Fruit fly (Drosophila melanogaster) whole organism, embryonic: ENCODE data around the gene Ms.
A peak's percentile ranks its signal among the peaks of the same experiment; 100 is the strongest.

Experiments used
- B-H1 ChIP-seq: fragments of 200-800 bp; sonication (Bioruptor generic); IDR thresholded peaks from 3 replicates; pipeline ENCODE4 v1.3.6; 2022; ENCODE audit warnings: missing biosample characterization, missing genetic modification characterization
- Blimp-1 ChIP-seq: fragments of 200-800 bp; sonication (Bioruptor generic); optimal IDR thresholded peaks from 3 replicates; lab custom pipeline; 2018; ENCODE audit warnings: missing biosample characterization, missing genetic modification characterization, mild to moderate bottlenecking, moderate library complexity, missing genetic modification reagents
- CG10147 ChIP-seq: fragments of 200-800 bp; sonication (Bioruptor generic); optimal IDR thresholded peaks from 2 replicates; lab custom pipeline; 2019; ENCODE audit warnings: missing biosample characterization, mild to moderate bottlenecking, missing genetic modification characterization, moderate library complexity
- CG11560 ChIP-seq: fragments of 200-800 bp; sonication (Bioruptor generic); IDR thresholded peaks from 3 replicates; pipeline ENCODE4 v1.3.6; 2022; ENCODE audit warnings: missing biosample characterization, missing genetic modification characterization
- CG11723 ChIP-seq: fragments of 200-800 bp; sonication (Bioruptor generic); optimal IDR thresholded peaks from 2 replicates; lab custom pipeline; 2017; ENCODE audit warnings: missing biosample characterization, mild to moderate bottlenecking, missing genetic modification characterization
- CG12236 ChIP-seq: fragments of 200-800 bp; sonication (Bioruptor generic); optimal IDR thresholded peaks from 2 replicates; lab custom pipeline; 2016; ENCODE audit warnings: missing biosample characterization, missing genetic modification characterization
- CG12391 ChIP-seq: fragments of 200-800 bp; sonication (Bioruptor generic); optimal IDR thresholded peaks from 3 replicates; lab custom pipeline; 2018; ENCODE audit warnings: missing biosample characterization, mild to moderate bottlenecking, missing genetic modification characterization, moderate library complexity
- CG13287 ChIP-seq: fragments of 200-800 bp; sonication (Bioruptor generic); IDR thresholded peaks from 2 replicates; pipeline ENCODE4 v1.3.6; 2022; ENCODE audit warnings: missing biosample characterization, missing genetic modification characterization; ENCODE audit not compliant: partially characterized antibody
- CG15011 ChIP-seq: fragments of 200-800 bp; sonication (Bioruptor generic); optimal IDR thresholded peaks from 3 replicates; lab custom pipeline; 2018; ENCODE audit warnings: missing biosample characterization, mild to moderate bottlenecking, missing genetic modification characterization
- CG15073 ChIP-seq: fragments of 200-800 bp; sonication (Bioruptor generic); optimal IDR thresholded peaks from 2 replicates; lab custom pipeline; 2016; ENCODE audit warnings: missing biosample characterization, missing genetic modification characterization
- CG15269 ChIP-seq: fragments of 200-800 bp; sonication (Bioruptor generic); optimal IDR thresholded peaks from 2 replicates; lab custom pipeline; 2018; ENCODE audit warnings: missing biosample characterization, mild to moderate bottlenecking, missing genetic modification characterization, moderate library complexity
- CG15514 ChIP-seq: fragments of 200-800 bp; sonication (Bioruptor generic); optimal IDR thresholded peaks from 3 replicates; lab custom pipeline; 2017; ENCODE audit warnings: missing biosample characterization, missing genetic modification characterization, mild to moderate bottlenecking, moderate library complexity, missing genetic modification reagents
- CG16813 ChIP-seq: fragments of 200-800 bp; sonication (Bioruptor generic); IDR thresholded peaks from 3 replicates; pipeline ENCODE4 v1.3.6; 2022; ENCODE audit warnings: missing biosample characterization, missing genetic modification characterization; ENCODE audit not compliant: partially characterized antibody
- CG17361 ChIP-seq: fragments of 200-800 bp; sonication (Bioruptor generic); IDR thresholded peaks from 3 replicates; pipeline ENCODE4 v1.3.6; 2022; ENCODE audit warnings: missing biosample characterization, missing genetic modification characterization
- CG17612 ChIP-seq: fragments of 200-800 bp; sonication (Bioruptor generic); IDR thresholded peaks from 2 replicates; pipeline ENCODE4 v1.3.6; 2022; ENCODE audit warnings: missing biosample characterization, missing genetic modification characterization
- CG17912 ChIP-seq: fragments of 200-800 bp; sonication (Bioruptor generic); optimal IDR thresholded peaks from 2 replicates; lab custom pipeline; 2018; ENCODE audit warnings: missing biosample characterization, mild to moderate bottlenecking, missing genetic modification characterization
- CG18599 ChIP-seq: fragments of 200-800 bp; sonication (Bioruptor generic); optimal IDR thresholded peaks from 3 replicates; lab custom pipeline; 2017; ENCODE audit warnings: missing biosample characterization, missing genetic modification characterization, mild to moderate bottlenecking, moderate library complexity, missing genetic modification reagents
- CG2875 ChIP-seq: fragments of 200-800 bp; sonication (Bioruptor generic); optimal IDR thresholded peaks from 2 replicates; lab custom pipeline; 2017; ENCODE audit warnings: missing biosample characterization, mild to moderate bottlenecking, missing genetic modification characterization, missing genetic modification reagents
- CG3281 ChIP-seq: fragments of 200-800 bp; sonication (Bioruptor generic); optimal IDR thresholded peaks from 3 replicates; lab custom pipeline; 2017; ENCODE audit warnings: missing biosample characterization, mild to moderate bottlenecking, missing genetic modification characterization
- CG3726 ChIP-seq: fragments of 200-800 bp; sonication (Bioruptor generic); IDR thresholded peaks from 3 replicates; pipeline ENCODE4, ENCODE4 v1.3.6; 2022; ENCODE audit warnings: missing biosample characterization, missing genetic modification characterization
- CG4404 ChIP-seq: fragments of 200-800 bp; sonication (Bioruptor generic); IDR thresholded peaks from 2 replicates; pipeline ENCODE4 v1.3.6; 2022; ENCODE audit warnings: missing biosample characterization, missing genetic modification characterization
- CG6683 ChIP-seq: fragments of 200-800 bp; sonication (Bioruptor generic); optimal IDR thresholded peaks from 2 replicates; lab custom pipeline; 2017; ENCODE audit warnings: missing biosample characterization, mild to moderate bottlenecking, missing genetic modification characterization, missing genetic modification reagents
- CG7745 ChIP-seq: fragments of 200-800 bp; sonication (Bioruptor generic); optimal IDR thresholded peaks from 2 replicates; lab custom pipeline; 2018; ENCODE audit warnings: missing biosample characterization, mild to moderate bottlenecking, missing genetic modification characterization, moderate library complexity
- CG7987 ChIP-seq: fragments of 200-800 bp; sonication (Bioruptor generic); optimal IDR thresholded peaks from 2 replicates; lab custom pipeline; 2018; ENCODE audit warnings: missing biosample characterization, mild to moderate bottlenecking, missing genetic modification characterization, moderate library complexity
- CG9817 ChIP-seq: fragments of 200-800 bp; sonication (Bioruptor generic); optimal IDR thresholded peaks from 2 replicates; lab custom pipeline; 2018; ENCODE audit warnings: missing biosample characterization, mild to moderate bottlenecking, missing genetic modification characterization, moderate library complexity
- CTCF ChIP-seq: fragments of 200-800 bp; sonication (Bioruptor generic); optimal IDR thresholded peaks from 2 replicates; lab custom pipeline; 2017; ENCODE audit warnings: missing biosample characterization, mild to moderate bottlenecking, missing genetic modification characterization, moderate library complexity
- CkIIα-i1 ChIP-seq: fragments of 200-800 bp; sonication (Bioruptor generic); IDR thresholded peaks from 2 replicates; pipeline ENCODE4 v1.3.6; 2022; ENCODE audit warnings: missing biosample characterization, missing genetic modification characterization
- HHEX ChIP-seq: fragments of 200-800 bp; sonication (Bioruptor generic); optimal IDR thresholded peaks from 3 replicates; lab custom pipeline; 2017; ENCODE audit warnings: missing biosample characterization, mild to moderate bottlenecking, missing genetic modification characterization, missing genetic modification reagents
- HmgZ ChIP-seq: fragments of 200-800 bp; sonication (Bioruptor generic); optimal IDR thresholded peaks from 2 replicates; lab custom pipeline; 2018; ENCODE audit warnings: missing biosample characterization, mild to moderate bottlenecking, missing genetic modification characterization
- Hsf ChIP-seq: fragments of 200-800 bp; sonication (Bioruptor generic); optimal IDR thresholded peaks from 3 replicates; lab custom pipeline; 2016; ENCODE audit warnings: missing biosample characterization, missing genetic modification characterization
- Lim3 ChIP-seq: fragments of 200-800 bp; sonication (Bioruptor generic); IDR thresholded peaks from 2 replicates; pipeline ENCODE4 v1.3.6; 2022; ENCODE audit warnings: missing biosample characterization, missing genetic modification characterization
- Max ChIP-seq: fragments of 200-800 bp; sonication (Bioruptor generic); optimal IDR thresholded peaks from 2 replicates; lab custom pipeline; 2016; ENCODE audit warnings: missing biosample characterization, mild to moderate bottlenecking, missing genetic modification characterization
- Med ChIP-seq: fragments of 200-800 bp; sonication (Bioruptor generic); peaks from one replicate; lab custom pipeline; 2016; ENCODE audit warnings: missing biosample characterization, missing genetic modification characterization, mild to moderate bottlenecking, inconsistent platforms, moderate library complexity
- Opbp ChIP-seq: fragments of 200-800 bp; sonication (Bioruptor generic); IDR thresholded peaks from 3 replicates; pipeline ENCODE4 v1.3.6; 2022; ENCODE audit warnings: missing biosample characterization, missing genetic modification characterization; ENCODE audit not compliant: partially characterized antibody
- Optix ChIP-seq: fragments of 200-800 bp; sonication (Bioruptor generic); IDR thresholded peaks from 3 replicates; pipeline ENCODE4 v1.3.6; 2022; ENCODE audit warnings: missing biosample characterization, missing genetic modification characterization
- Taf1 ChIP-seq: fragments of 200-800 bp; sonication (Bioruptor generic); IDR thresholded peaks from 2 replicates; pipeline ENCODE4 v1.3.6; 2022; ENCODE audit warnings: missing biosample characterization, missing genetic modification characterization
- Usf ChIP-seq: fragments of 200-800 bp; sonication (Bioruptor generic); optimal IDR thresholded peaks from 2 replicates; lab custom pipeline; 2017; ENCODE audit warnings: missing genotype, missing biosample characterization, missing genetic modification characterization
- amos ChIP-seq: fragments of 200-800 bp; sonication (Bioruptor generic); IDR thresholded peaks from 2 replicates; pipeline ENCODE4 v1.3.6; 2022; ENCODE audit warnings: missing biosample characterization, missing genetic modification characterization; ENCODE audit not compliant: partially characterized antibody
- btn ChIP-seq: fragments of 200-800 bp; sonication (Bioruptor generic); optimal IDR thresholded peaks from 2 replicates; lab custom pipeline; 2016; ENCODE audit warnings: missing biosample characterization, missing genetic modification characterization
- cad ChIP-seq: fragments of >200 bp; optimal IDR thresholded peaks from 2 replicates; lab custom pipeline; 2017; ENCODE audit warnings: missing biosample characterization, missing genetic modification characterization
- chif ChIP-seq, 2 experiments: fragments of 200-800 bp; sonication (Bioruptor generic); optimal IDR thresholded peaks; 3 replicates each; lab custom pipeline; 2016; ENCODE audit warnings: missing biosample characterization in 2 of 2, missing genetic modification characterization in 2 of 2
- dysf ChIP-seq: fragments of 200-800 bp; sonication (Bioruptor generic); IDR thresholded peaks from 3 replicates; pipeline ENCODE4 v1.3.6; 2022; ENCODE audit warnings: missing biosample characterization, missing genetic modification characterization
- exex ChIP-seq: fragments of 200-800 bp; sonication (Bioruptor generic); optimal IDR thresholded peaks from 4 replicates; lab custom pipeline; 2018; ENCODE audit warnings: missing biosample characterization, mild to moderate bottlenecking, missing genetic modification characterization, moderate library complexity
- her ChIP-seq: fragments of 200-800 bp; sonication (Bioruptor generic); optimal IDR thresholded peaks from 2 replicates; lab custom pipeline; 2016; ENCODE audit warnings: missing biosample characterization, missing genetic modification characterization
- kah ChIP-seq: fragments of 200-800 bp; sonication (Bioruptor generic); optimal IDR thresholded peaks from 2 replicates; lab custom pipeline; 2018; ENCODE audit warnings: missing biosample characterization, mild to moderate bottlenecking, missing genetic modification characterization
- kay ChIP-seq: fragments of 200-800 bp; sonication (Bioruptor generic); optimal IDR thresholded peaks from 2 replicates; lab custom pipeline; 2016; ENCODE audit warnings: missing biosample characterization, missing genetic modification characterization
- lab ChIP-seq: fragments of 200-800 bp; sonication (Bioruptor generic); optimal IDR thresholded peaks from 3 replicates; lab custom pipeline; 2017; ENCODE audit warnings: missing biosample characterization, missing genetic modification characterization, mild to moderate bottlenecking, moderate library complexity, missing genetic modification reagents
- nau ChIP-seq: fragments of 200-800 bp; sonication (Bioruptor generic); optimal IDR thresholded peaks from 3 replicates; lab custom pipeline; 2017; ENCODE audit warnings: missing biosample characterization, mild to moderate bottlenecking, missing genetic modification characterization, missing genetic modification reagents
- schlank ChIP-seq: fragments of 200-800 bp; sonication (Bioruptor generic); optimal IDR thresholded peaks from 2 replicates; lab custom pipeline; 2018; ENCODE audit warnings: missing biosample characterization, mild to moderate bottlenecking, missing genetic modification characterization
- seq ChIP-seq: fragments of 200-800 bp; sonication (Bioruptor generic); IDR thresholded peaks from 2 replicates; pipeline ENCODE4 v1.3.6; 2022; ENCODE audit warnings: missing biosample characterization, missing genetic modification characterization
- wek ChIP-seq: fragments of 200-800 bp; sonication (Bioruptor generic); optimal IDR thresholded peaks from 3 replicates; lab custom pipeline; 2018; ENCODE audit warnings: missing biosample characterization, mild to moderate bottlenecking, missing genetic modification characterization, moderate library complexity

Ms gene

DNA sequence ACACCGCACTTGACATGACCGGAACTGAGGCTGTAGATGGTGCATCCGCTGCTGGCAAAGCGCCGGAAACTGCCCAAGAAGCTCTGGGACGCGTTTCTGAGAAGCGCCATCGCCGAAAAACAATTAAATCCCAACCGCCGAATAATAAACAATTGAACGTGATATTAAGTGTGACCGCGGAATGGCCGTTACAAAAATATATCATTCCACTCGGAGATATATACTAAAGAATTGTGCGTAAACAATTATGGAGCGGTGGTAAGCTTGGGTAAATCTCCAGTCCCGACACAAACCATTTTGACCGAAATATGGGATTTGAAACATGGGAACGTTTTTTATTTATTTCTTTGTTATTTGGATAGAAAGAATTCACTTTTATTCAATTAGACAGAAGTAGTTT is 18.6 kb downstream of the Ms start, which contains the start of gene CG18528 (continued):
- no peak for TF ChIP-seq Max (GFP tag; lab: Kevin White, UChicago)
- TF ChIP-seq her: peak; percentile 82
- no peak for TF ChIP-seq kay (GFP tag; lab: Kevin White, UChicago)
- TF ChIP-seq CG3726 (GFP tag; lab: Robert Waterston, UW): no peak
- TF ChIP-seq B-H1 (GFP tag; lab: Robert Waterston, UW): no peak
- peak; percentile 54; the same call in 1 of the 3 replicates for TF ChIP-seq CG11560
- TF ChIP-seq exex: peak; percentile 6
- TF ChIP-seq CG12391: peak; percentile 6
- TF ChIP-seq nau: no peak
- no peak for TF ChIP-seq CG3281 (GFP tag; lab: Kevin White, UChicago)
- TF ChIP-seq Optix (GFP tag; lab: Robert Waterston, UW): no peak
- TF ChIP-seq CG16813 (GFP tag; lab: Robert Waterston, UW): no peak
- peak; percentile 52; the same call in 1 of the 2 replicates for TF ChIP-seq CG13287 (GFP tag; lab: Robert Waterston, UW)
- no peak for TF ChIP-seq cad
- no peak for TF ChIP-seq CG15011 (GFP tag; lab: Kevin White, UChicago)
- no peak for TF ChIP-seq CG2875 (GFP tag; lab: Kevin White, UChicago)
- no peak for TF ChIP-seq CG9817
- TF ChIP-seq CG7987 (GFP tag; lab: Kevin White, UChicago): no peak
- no peak for TF ChIP-seq CG17612 (GFP tag; lab: Robert Waterston, UW)
- no peak for TF ChIP-seq Blimp-1 (GFP tag; lab: Kevin White, UChicago)
- no peak for TF ChIP-seq CG17361 (GFP tag; lab: Robert Waterston, UW)
- TF ChIP-seq HmgZ (tag; lab: Kevin White, UChicago): peak; percentile 60
- no peak for TF ChIP-seq Hsf
- no peak for TF ChIP-seq schlank (tag; lab: Kevin White, UChicago)
- TF ChIP-seq CkIIα-i1 (GFP tag; lab: Robert Waterston, UW): no peak
- no peak for TF ChIP-seq CG18599 (GFP tag; lab: Kevin White, UChicago)
- peak; percentile 86 for TF ChIP-seq Med
- TF ChIP-seq CG10147 (GFP tag; lab: Kevin White, UChicago): no peak
- no peak for TF ChIP-seq kah (GFP tag; lab: Kevin White, UChicago)
- peak; percentile 34; the same call in 1 of the 3 replicates for TF ChIP-seq Opbp (GFP tag; lab: Robert Waterston, UW)
- TF ChIP-seq chif (GFP tag; optimal IDR thresholded peaks at IDR 0.05; lab: Kevin White, UChicago): no peak
- TF ChIP-seq dysf (GFP tag; lab: Robert Waterston, UW): 0 out of 3 replicates have a peak, but pooled peaks have one; percentile 6
- TF ChIP-seq CG4404: no peak
- TF ChIP-seq CG12236 (GFP tag; lab: Kevin White, UChicago): peak; percentile 3
- no peak for TF ChIP-seq Usf (GFP tag; lab: Kevin White, UChicago)
- TF ChIP-seq Taf1 (GFP tag; lab: Robert Waterston, UW): no peak
- no peak; the same call in 1 of the 2 replicates for TF ChIP-seq amos (GFP tag; lab: Robert Waterston, UW)
- TF ChIP-seq CG11723 (GFP tag; lab: Kevin White, UChicago): no peak
- TF ChIP-seq CG17912 (GFP tag; lab: Kevin White, UChicago): no peak
- TF ChIP-seq CTCF (GFP tag; lab: Kevin White, UChicago): peak; percentile 62
- no peak for TF ChIP-seq CG6683 (GFP tag; lab: Kevin White, UChicago)
- no peak for TF ChIP-seq HHEX
- TF ChIP-seq CG7745 (tag; lab: Kevin White, UChicago): no peak
- no peak for TF ChIP-seq CG15269 (tag; lab: Kevin White, UChicago)
- TF ChIP-seq CG15073 (GFP tag; lab: Kevin White, UChicago): no peak
- TF ChIP-seq CG15514 (GFP tag; lab: Kevin White, UChicago): peak; percentile 51
- TF ChIP-seq Lim3 (GFP tag; lab: Robert Waterston, UW): no peak
- no peak for TF ChIP-seq wek
- TF ChIP-seq seq: peak; percentile 11; the same call in 1 of the 2 replicates
- no peak for TF ChIP-seq btn
- TF ChIP-seq lab (GFP tag; lab: Kevin White, UChicago): no peak
